Fruit fly (Drosophila melanogaster) whole organism, embryonic: Measurements from ENCODE around the gene mts.

Experiments
- Adf1 ChIP-seq: fragments of 200-800 bp; sonication (Bioruptor generic); IDR thresholded peaks from 2 replicates; pipeline ENCODE4 v1.3.6; 2022; ENCODE audit warnings: missing biosample characterization, missing genetic modification characterization
- Bgb ChIP-seq: fragments of 200-800 bp; sonication (Bioruptor generic); IDR thresholded peaks from 2 replicates; pipeline ENCODE4 v1.3.6; 2022; ENCODE audit warnings: missing biosample characterization, missing genetic modification characterization; ENCODE audit not compliant: partially characterized antibody
- CG10321 ChIP-seq: fragments of 200-800 bp; sonication (Bioruptor generic); IDR thresholded peaks from 2 replicates; pipeline ENCODE4 v1.3.6; 2022; ENCODE audit warnings: missing biosample characterization, missing genetic modification characterization
- CG10366 ChIP-seq: fragments of 200-800 bp; sonication (Bioruptor generic); IDR thresholded peaks from 2 replicates; pipeline ENCODE4 v1.3.6; 2022; ENCODE audit warnings: missing biosample characterization, missing genetic modification characterization
- CG10431 ChIP-seq: fragments of 200-800 bp; sonication (Bioruptor generic); optimal IDR thresholded peaks from 3 replicates; lab custom pipeline; 2018; ENCODE audit warnings: missing biosample characterization, mild to moderate bottlenecking, missing genetic modification characterization
- CG11696 ChIP-seq: fragments of 200-800 bp; sonication (Bioruptor generic); IDR thresholded peaks from 2 replicates; pipeline ENCODE4 v1.3.6; 2022; ENCODE audit warnings: missing biosample characterization, missing genetic modification characterization
- CG11723 ChIP-seq: fragments of 200-800 bp; sonication (Bioruptor generic); optimal IDR thresholded peaks from 2 replicates; lab custom pipeline; 2017; ENCODE audit warnings: missing biosample characterization, mild to moderate bottlenecking, missing genetic modification characterization
- CG12299 ChIP-seq: fragments of 200-800 bp; sonication (Bioruptor generic); optimal IDR thresholded peaks from 2 replicates; lab custom pipeline; 2018; ENCODE audit warnings: missing biosample characterization, mild to moderate bottlenecking, missing genetic modification characterization
- CG13894 ChIP-seq: fragments of 200-800 bp; sonication (Bioruptor generic); optimal IDR thresholded peaks from 3 replicates; lab custom pipeline; 2018; ENCODE audit warnings: missing biosample characterization, mild to moderate bottlenecking, missing genetic modification characterization, moderate library complexity
- CG17186 ChIP-seq: fragments of 200-800 bp; sonication (Bioruptor generic); optimal IDR thresholded peaks from 3 replicates; lab custom pipeline; 2017; ENCODE audit warnings: missing biosample characterization, missing genetic modification reagents, missing genetic modification characterization
- CG2875 ChIP-seq: fragments of 200-800 bp; sonication (Bioruptor generic); optimal IDR thresholded peaks from 2 replicates; lab custom pipeline; 2017; ENCODE audit warnings: missing biosample characterization, mild to moderate bottlenecking, missing genetic modification characterization, missing genetic modification reagents
- CG30403 ChIP-seq: fragments of 200-800 bp; sonication (Bioruptor generic); optimal IDR thresholded peaks from 3 replicates; lab custom pipeline; 2016; ENCODE audit warnings: missing biosample characterization, missing genetic modification characterization
- CG31441 ChIP-seq: fragments of 200-800 bp; sonication (Bioruptor generic); IDR thresholded peaks from 2 replicates; pipeline ENCODE4 v1.3.6; 2022; ENCODE audit warnings: missing biosample characterization, missing genetic modification characterization
- CG3995 ChIP-seq: fragments of 200-800 bp; sonication (Bioruptor generic); optimal IDR thresholded peaks from 3 replicates; lab custom pipeline; 2016; ENCODE audit warnings: missing biosample characterization, missing genetic modification characterization
- CG4707 ChIP-seq: fragments of 200-800 bp; sonication (Bioruptor generic); optimal IDR thresholded peaks from 2 replicates; lab custom pipeline; 2018; ENCODE audit warnings: missing biosample characterization, mild to moderate bottlenecking, missing genetic modification characterization, moderate library complexity
- CG6689 ChIP-seq: fragments of 200-800 bp; sonication (Bioruptor generic); IDR thresholded peaks from 2 replicates; pipeline ENCODE4 v1.3.6; 2022; ENCODE audit warnings: missing biosample characterization, missing genetic modification characterization
- CG6791 ChIP-seq: fragments of 200-800 bp; sonication (Bioruptor generic); IDR thresholded peaks from 3 replicates; pipeline ENCODE4 v1.3.6; 2022; ENCODE audit warnings: missing biosample characterization, missing genetic modification characterization; ENCODE audit not compliant: partially characterized antibody
- CG7556 ChIP-seq: fragments of 200-800 bp; sonication (Bioruptor generic); optimal IDR thresholded peaks from 2 replicates; lab custom pipeline; 2017; ENCODE audit warnings: missing biosample characterization, mild to moderate bottlenecking, missing genetic modification characterization
- CG7839 ChIP-seq: fragments of 200-800 bp; sonication (Bioruptor generic); optimal IDR thresholded peaks from 3 replicates; lab custom pipeline; 2018; ENCODE audit warnings: missing biosample characterization, mild to moderate bottlenecking, missing genetic modification characterization, moderate library complexity
- CG7987 ChIP-seq: fragments of 200-800 bp; sonication (Bioruptor generic); optimal IDR thresholded peaks from 2 replicates; lab custom pipeline; 2018; ENCODE audit warnings: missing biosample characterization, mild to moderate bottlenecking, missing genetic modification characterization, moderate library complexity
- CG8089 ChIP-seq: fragments of 200-800 bp; sonication (Bioruptor generic); optimal IDR thresholded peaks from 3 replicates; lab custom pipeline; 2016; ENCODE audit warnings: missing biosample characterization, missing genetic modification characterization
- CG8290 ChIP-seq, 3 experiments: fragments of 200-800 bp; sonication (Bioruptor generic); optimal IDR thresholded peaks; 2 replicates each; lab custom pipeline; 2016 to 2019; ENCODE audit warnings: missing biosample characterization in 3 of 3, missing genetic modification characterization in 3 of 3, mild to moderate bottlenecking in 2 of 3, moderate library complexity in 1 of 3
- CG9437 ChIP-seq: fragments of 200-800 bp; sonication (Bioruptor generic); optimal IDR thresholded peaks from 2 replicates; lab custom pipeline; 2018; ENCODE audit warnings: missing biosample characterization, mild to moderate bottlenecking, missing genetic modification characterization
- CG9876 ChIP-seq: fragments of 200-800 bp; sonication (Bioruptor generic); optimal IDR thresholded peaks from 2 replicates; lab custom pipeline; 2016; ENCODE audit warnings: missing biosample characterization, missing genetic modification characterization
- Chrac-16 ChIP-seq: fragments of 200-800 bp; sonication (Bioruptor generic); optimal IDR thresholded peaks from 3 replicates; lab custom pipeline; 2016; ENCODE audit warnings: missing biosample characterization, missing genetic modification characterization
- CoRest ChIP-seq: fragments of 200-800 bp; sonication (Bioruptor generic); optimal IDR thresholded peaks from 3 replicates; lab custom pipeline; 2018; ENCODE audit warnings: missing biosample characterization, mild to moderate bottlenecking, missing genetic modification characterization, moderate library complexity
- GATAe ChIP-seq: fragments of 200-800 bp; sonication (Bioruptor generic); conservative IDR thresholded peaks from 2 replicates; pipeline ENCODE4 v1.3.6; 2022; ENCODE audit warnings: missing biosample characterization, missing genetic modification characterization
- H15 ChIP-seq: fragments of 200-800 bp; sonication (Bioruptor generic); IDR thresholded peaks from 3 replicates; pipeline ENCODE4 v1.3.6; 2022; ENCODE audit warnings: missing biosample characterization, missing genetic modification characterization
- Hand ChIP-seq: fragments of 200-800 bp; sonication (Bioruptor generic); optimal IDR thresholded peaks from 2 replicates; lab custom pipeline; 2017; ENCODE audit warnings: mild to moderate bottlenecking, missing biosample characterization, missing genetic modification reagents, missing genetic modification characterization
- Jarid2 ChIP-seq: fragments of 200-800 bp; sonication (Bioruptor generic); optimal IDR thresholded peaks from 3 replicates; lab custom pipeline; 2017; ENCODE audit warnings: mild to moderate bottlenecking, missing biosample characterization, missing genetic modification reagents, missing genetic modification characterization
- Kr ChIP-seq: fragments of 200-800 bp; sonication (Bioruptor generic); optimal IDR thresholded peaks from 2 replicates; lab custom pipeline; 2017; ENCODE audit warnings: missing biosample characterization, mild to moderate bottlenecking, missing genetic modification characterization
- Ravus ChIP-seq: fragments of 200-800 bp; sonication (Bioruptor generic); IDR thresholded peaks from 2 replicates; pipeline ENCODE4 v1.3.6; 2022; ENCODE audit warnings: missing biosample characterization, missing genetic modification characterization
- Spps ChIP-seq: fragments of 200-800 bp; sonication (Bioruptor generic); optimal IDR thresholded peaks from 2 replicates; lab custom pipeline; 2018; ENCODE audit warnings: missing biosample characterization, mild to moderate bottlenecking, missing genetic modification characterization
- ac ChIP-seq: fragments of 200-800 bp; sonication (Bioruptor generic); optimal IDR thresholded peaks from 3 replicates; lab custom pipeline; 2017; ENCODE audit warnings: missing biosample characterization, mild to moderate bottlenecking, missing genetic modification characterization
- bbx ChIP-seq: fragments of 200-800 bp; sonication (Bioruptor generic); IDR thresholded peaks from 2 replicates; pipeline ENCODE4 v1.3.6; 2022; ENCODE audit warnings: missing biosample characterization, missing genetic modification characterization; ENCODE audit not compliant: partially characterized antibody
- btn ChIP-seq: fragments of 200-800 bp; sonication (Bioruptor generic); optimal IDR thresholded peaks from 2 replicates; lab custom pipeline; 2016; ENCODE audit warnings: missing biosample characterization, missing genetic modification characterization
- cwo ChIP-seq: fragments of 200-800 bp; sonication (Bioruptor generic); optimal IDR thresholded peaks from 3 replicates; lab custom pipeline; 2017; ENCODE audit warnings: missing biosample characterization, missing genetic modification characterization, mild to moderate bottlenecking, moderate library complexity, missing genetic modification reagents
- dm ChIP-seq: fragments of 200-800 bp; sonication (Bioruptor generic); optimal IDR thresholded peaks from 3 replicates; lab custom pipeline; 2016; ENCODE audit warnings: missing biosample characterization, missing genetic modification characterization
- dysf ChIP-seq: fragments of 200-800 bp; sonication (Bioruptor generic); IDR thresholded peaks from 3 replicates; pipeline ENCODE4 v1.3.6; 2022; ENCODE audit warnings: missing biosample characterization, missing genetic modification characterization
- gce ChIP-seq: fragments of 200-800 bp; sonication (Bioruptor generic); IDR thresholded peaks from 3 replicates; pipeline ENCODE4 v1.3.6; 2022; ENCODE audit warnings: missing biosample characterization, missing genetic modification characterization
- her ChIP-seq: fragments of 200-800 bp; sonication (Bioruptor generic); optimal IDR thresholded peaks from 2 replicates; lab custom pipeline; 2016; ENCODE audit warnings: missing biosample characterization, missing genetic modification characterization
- kay ChIP-seq: fragments of 200-800 bp; sonication (Bioruptor generic); optimal IDR thresholded peaks from 2 replicates; lab custom pipeline; 2016; ENCODE audit warnings: missing biosample characterization, missing genetic modification characterization
- lola ChIP-seq, 3 experiments: fragments of >200 bp in 2 of 3; fragments of 200-800 bp in 1 of 3; sonication (Bioruptor generic) in 1 of 3; optimal IDR thresholded peaks; 2 replicates each; lab custom pipeline; 2017 to 2019; ENCODE audit warnings: missing biosample characterization in 3 of 3, missing genetic modification characterization in 3 of 3, mild to moderate bottlenecking in 1 of 3, moderate library complexity in 1 of 3
- nerfin-2 ChIP-seq: fragments of 200-800 bp; sonication (Bioruptor generic); IDR thresholded peaks from 2 replicates; pipeline ENCODE4 v1.3.6; 2022; ENCODE audit warnings: missing biosample characterization, missing genetic modification characterization; ENCODE audit not compliant: partially characterized antibody
- pho ChIP-seq: fragments of 200-800 bp; sonication (Bioruptor generic); optimal IDR thresholded peaks from 2 replicates; lab custom pipeline; 2016; ENCODE audit warnings: missing biosample characterization, missing genetic modification characterization
- slbo ChIP-seq: fragments of 200-800 bp; sonication (Bioruptor generic); IDR thresholded peaks from 2 replicates; pipeline ENCODE4 v1.3.6; 2022; ENCODE audit warnings: missing biosample characterization, missing genetic modification characterization
- sr ChIP-seq: fragments of 200-800 bp; sonication (Bioruptor generic); IDR thresholded peaks from 3 replicates; pipeline ENCODE4 v1.3.6; 2022; ENCODE audit warnings: missing biosample characterization, missing genetic modification characterization
- tio ChIP-seq: fragments of 200-800 bp; sonication (Bioruptor generic); optimal IDR thresholded peaks from 2 replicates; lab custom pipeline; 2017; ENCODE audit warnings: missing biosample characterization, missing genetic modification characterization, inconsistent platforms
- ttk ChIP-seq: fragments of 200-800 bp; sonication (Bioruptor generic); IDR thresholded peaks from 2 replicates; pipeline ENCODE4 v2.1.2; 2022; ENCODE audit warnings: missing biosample characterization, missing genetic modification characterization

Gene mts

dm6 chr2L:7811249-7812002 is 16.0 kb upstream of the mts start, which contains the start of gene LanB1 (continued):
- TF ChIP-seq CG8290 (GFP tag; optimal IDR thresholded peaks at IDR 0.05; lab: Kevin White, UChicago) (no peak), CG8290 (tag; optimal IDR thresholded peaks at IDR 0.05; lab: Kevin White, UChicago) (peak in 1 of 2 experiments; percentile 57), CG7556 (no peak), CG30403 (GFP tag; lab: Kevin White, UChicago) (no peak), btn (GFP tag; lab: Kevin White, UChicago) (no peak), CG12299 (tag; lab: Kevin White, UChicago) (no peak), CG13894 (peak; percentile 52), nerfin-2 (peak; percentile 64; the same call in 1 of the 2 replicates), Jarid2 (peak; percentile 93), CG31441 (GFP tag; lab: Robert Waterston, UW) (no peak), Ravus (GFP tag; lab: Robert Waterston, UW) (no peak), cwo (GFP tag; lab: Kevin White, UChicago) (no peak), CG10431 (GFP tag; lab: Kevin White, UChicago) (no peak), Bgb (GFP tag; lab: Robert Waterston, UW) (peak; percentile 58; the same call in 1 of the 2 replicates), Adf1 (GFP tag; lab: Robert Waterston, UW) (no peak), CG4707 (GFP tag; lab: Kevin White, UChicago) (peak; percentile 1), CG7987 (peak; percentile 36), CG17186 (GFP tag; lab: Kevin White, UChicago) (no peak), H15 (no peak), dm (GFP tag; lab: Kevin White, UChicago) (no peak), CG6791 (GFP tag; lab: Robert Waterston, UW) (peak; percentile 61; the same call in 2 of the 3 replicates), CoRest (tag; lab: Kevin White, UChicago) (no peak), CG8089 (GFP tag; lab: Kevin White, UChicago) (no peak), Spps (tag; lab: Kevin White, UChicago) (no peak), CG2875 (GFP tag; lab: Kevin White, UChicago) (no peak), pho (no peak), GATAe (no peak), sr (GFP tag; lab: Robert Waterston, UW) (peak; percentile 27; the same call in 1 of the 3 replicates), CG9876 (no peak), Chrac-16 (GFP tag; lab: Kevin White, UChicago) (no peak), CG9437 (GFP tag; lab: Kevin White, UChicago) (no peak), lola (GFP tag; optimal IDR thresholded peaks at IDR 0.05; lab: Kevin White, UChicago) (no peak), CG3995 (GFP tag; lab: Kevin White, UChicago) (no peak), gce (GFP tag; lab: Robert Waterston, UW) (peak; percentile 16; the same call in 1 of the 3 replicates), CG7839 (tag; lab: Kevin White, UChicago) (no peak), Kr (GFP tag; lab: Kevin White, UChicago) (peak; percentile 18), CG11723 (GFP tag; lab: Kevin White, UChicago) (no peak), CG11696 (GFP tag; lab: Robert Waterston, UW) (no peak), Hand (no peak), dysf (GFP tag; lab: Robert Waterston, UW) (no peak), CG10366 (GFP tag; lab: Robert Waterston, UW) (no peak), ttk (no peak), slbo (GFP tag; lab: Robert Waterston, UW) (0 out of 2 replicates have a peak, but pooled peaks have one; percentile 12), bbx (GFP tag; lab: Robert Waterston, UW) (peak; percentile 76), kay (GFP tag; lab: Kevin White, UChicago) (no peak), CG6689 (GFP tag; lab: Robert Waterston, UW) (no peak), her (GFP tag; lab: Kevin White, UChicago) (peak; percentile 61), CG10321 (GFP tag; lab: Robert Waterston, UW) (no peak), tio (GFP tag; lab: Kevin White, UChicago) (no peak), ac (GFP tag; lab: Kevin White, UChicago) (peak; percentile 30)
